Fruit fly (Drosophila melanogaster): ENCODE results near the gene gdrd.

The gdrd gene

dm6 chr3L:14678097-14678679 is 13.0 kb upstream of the gdrd start, which contains the start of gene CG4914 (continued):
- TF ChIP-seq CG2202 (tag; optimal IDR thresholded peaks at IDR 0.05) (peak; percentile 86), stwl (tag; optimal IDR thresholded peaks at IDR 0.05) (no peak), gro (GFP tag; optimal IDR thresholded peaks at IDR 0.05) (no peak), ato (GFP tag; IDR thresholded peaks at IDR 0.05; ENCODE audit: partially characterized antibody) (no peak), psq (GFP tag; optimal IDR thresholded peaks at IDR 0.05) (no peak), CG1832 (GFP tag; optimal IDR thresholded peaks at IDR 0.05) (no peak), CG7357 (GFP tag; IDR thresholded peaks at IDR 0.05) (peak; percentile 44; the same call in 2 of the 3 replicates), Hey (tag; optimal IDR thresholded peaks at IDR 0.05) (no peak), Hmr (GFP tag; optimal IDR thresholded peaks at IDR 0.05) (peak; percentile 47), CG17612 (GFP tag; IDR thresholded peaks at IDR 0.05) (no peak), Xrp1 (GFP tag; IDR thresholded peaks at IDR 0.05) (peak; percentile 89), CG15479 (GFP tag; optimal IDR thresholded peaks at IDR 0.05) (no peak), CG2889 (GFP tag; IDR thresholded peaks at IDR 0.05) (no peak), CG14965 (GFP tag; optimal IDR thresholded peaks at IDR 0.05; ENCODE audit: borderline replicate concordance) (no peak), ara (GFP tag; IDR thresholded peaks at IDR 0.05) (peak; percentile 58), Sox102F (GFP tag; optimal IDR thresholded peaks at IDR 0.05) (peak; percentile 88), cato (GFP tag; optimal IDR thresholded peaks at IDR 0.05; ENCODE audit: borderline replicate concordance) (peak; percentile 45), ap (GFP tag; IDR thresholded peaks at IDR 0.05) (peak; percentile 39), CG17912 (GFP tag; optimal IDR thresholded peaks at IDR 0.05) (no peak), CG31388 (GFP tag; optimal IDR thresholded peaks at IDR 0.05) (peak; percentile 31), pros (GFP tag; optimal IDR thresholded peaks at IDR 0.05) (no peak), dm (GFP tag; optimal IDR thresholded peaks at IDR 0.05) (no peak), CG7928 (GFP tag; optimal IDR thresholded peaks at IDR 0.05) (no peak), jigr1 (GFP tag; IDR thresholded peaks at IDR 0.05) (no peak), CG18619 (GFP tag; optimal IDR thresholded peaks at IDR 0.05) (peak; percentile 76), Ada2b (GFP tag; IDR thresholded peaks at IDR 0.05) (peak; percentile 46), gfzf (GFP tag; optimal IDR thresholded peaks at IDR 0.05) (no peak), CG7556 (GFP tag; optimal IDR thresholded peaks at IDR 0.05) (peak; percentile 88), nau (GFP tag; optimal IDR thresholded peaks at IDR 0.05) (peak; percentile 49), CG15073 (GFP tag; optimal IDR thresholded peaks at IDR 0.05) (no peak), eyg (GFP tag; optimal IDR thresholded peaks at IDR 0.05) (no peak), CG12769 (tag; optimal IDR thresholded peaks at IDR 0.05) (no peak), Myb (GFP tag; optimal IDR thresholded peaks at IDR 0.05) (no peak), sug (tag; optimal IDR thresholded peaks at IDR 0.05) (no peak), tll (GFP tag; optimal IDR thresholded peaks at IDR 0.05) (no peak), Side (GFP tag; optimal IDR thresholded peaks at IDR 0.05) (no peak), Fer1 (GFP tag; optimal IDR thresholded peaks at IDR 0.05) (peak; percentile 60), Spps (tag; optimal IDR thresholded peaks at IDR 0.05) (peak; percentile 77), odd (GFP tag; optimal IDR thresholded peaks at IDR 0.05) (peak; percentile 63), CG15601 (tag; optimal IDR thresholded peaks at IDR 0.05) (peak; percentile 90), MESR4 (GFP tag; optimal IDR thresholded peaks at IDR 0.05) (no peak), crp (GFP tag; optimal IDR thresholded peaks at IDR 0.05) (peak in 1 of 2 experiments; percentile 5), lbe (GFP tag; optimal IDR thresholded peaks at IDR 0.05) (no peak), dmrt11E (tag; optimal IDR thresholded peaks at IDR 0.05) (peak; percentile 92), rib (GFP tag; IDR thresholded peaks at IDR 0.05) (no peak), CG14050 (GFP tag; IDR thresholded peaks at IDR 0.05) (no peak; the same call in 2 of the 3 replicates)
